Worm (Caenorhabditis elegans) whole organism, late embryonic: ENCODE measurements around the gene T05B4.8.

Experiments
- ceh-30 ChIP-seq: fragments of 150-350 bp; optimal IDR thresholded peaks from 2 replicates; lab custom pipeline; 2014; ENCODE audit warnings: missing biosample characterization, missing genetic modification characterization
- ceh-9 ChIP-seq: sonication (generic microtip); optimal IDR thresholded peaks from 2 replicates; lab custom pipeline; 2016; ENCODE audit warnings: mild to moderate bottlenecking, missing genetic modification characterization, inconsistent platforms, missing compliant biosample characterization
- nfya-1 ChIP-seq: sonication (generic microtip); optimal IDR thresholded peaks from 2 replicates; lab custom pipeline; 2017; ENCODE audit warnings: missing genetic modification characterization, mild to moderate bottlenecking, missing compliant biosample characterization, antibody characterized with exemption, moderate library complexity
- nhr-11 ChIP-seq: fragments of 150-350 bp; optimal IDR thresholded peaks from 2 replicates; lab custom pipeline; 2014; ENCODE audit warnings: missing biosample characterization, missing genetic modification characterization
- nhr-232 ChIP-seq: sonication (generic microtip); optimal IDR thresholded peaks from 2 replicates; lab custom pipeline; 2016; ENCODE audit warnings: missing genetic modification characterization, missing compliant biosample characterization
- pha-4 ChIP-seq: fragments of 150-350 bp; optimal IDR thresholded peaks from 2 replicates; lab custom pipeline; 2018; ENCODE audit warnings: missing biosample characterization, missing genetic modification reagents, missing genetic modification characterization
- pros-1 ChIP-seq: fragments of 150-350 bp; optimal IDR thresholded peaks from 2 replicates; lab custom pipeline; 2014; ENCODE audit warnings: missing biosample characterization, missing genetic modification reagents, missing genetic modification characterization

DNA sequence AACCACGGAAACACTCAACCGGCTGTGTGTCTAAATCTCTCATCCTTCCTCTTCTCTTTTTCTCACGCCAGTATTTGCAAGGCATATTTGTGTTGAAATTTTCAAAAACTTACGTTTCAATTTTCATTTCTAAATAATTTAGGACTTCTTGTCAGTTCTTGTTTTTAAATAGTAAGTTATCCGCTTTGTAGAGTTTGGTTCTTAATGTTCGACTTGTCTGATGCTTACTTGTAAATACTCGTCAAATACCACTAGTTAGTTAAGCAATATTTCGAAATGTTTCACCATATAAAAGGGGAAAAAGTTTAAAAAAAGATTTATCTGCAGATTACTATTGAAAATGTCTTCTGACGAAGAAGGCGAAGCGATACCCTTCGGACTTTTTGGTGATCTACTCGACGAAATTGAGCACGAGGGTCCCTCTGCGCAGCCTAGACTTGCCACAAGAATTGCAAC lies 48.6 kb upstream of the T05B4.8 start, which contains the start of gene Y45G5AM.3:
- no peak for TF ChIP-seq ceh-9 (tag; lab: Kevin White, UChicago)
- no peak for TF ChIP-seq nhr-232
- no peak for TF ChIP-seq pha-4 (tag; lab: Kevin White, UChicago)
- no peak for TF ChIP-seq nhr-11
- no peak for TF ChIP-seq pros-1 (tag; lab: Kevin White, UChicago)
- no peak for TF ChIP-seq nfya-1 (tag; lab: Kevin White, UChicago)
- no peak for TF ChIP-seq ceh-30
